Worm (Caenorhabditis elegans) whole organism, L4 larva: ENCODE results near the gene anoh-1.

ENCODE experiments used
- F37D6.2 ChIP-seq: sonication (generic microtip); optimal IDR thresholded peaks from 2 replicates; lab custom pipeline; 2016; ENCODE audit warnings: mild to moderate bottlenecking, missing genetic modification characterization, missing compliant biosample characterization
- F44E2.7 ChIP-seq: fragments of 200-800 bp; sonication (Bioruptor generic); IDR thresholded peaks from 2 replicates; pipeline ENCODE4 v2.1.2; 2022; ENCODE audit warnings: missing genetic modification characterization, missing compliant biosample characterization
- T26A8.4 ChIP-seq: fragments of 200-800 bp; sonication (Bioruptor generic); IDR thresholded peaks from 2 replicates; pipeline ENCODE4 v1.3.6; 2022; ENCODE audit warnings: missing genetic modification characterization, missing compliant biosample characterization
- Y105C5A.15 ChIP-seq: fragments of 200-800 bp; sonication (Bioruptor generic); IDR thresholded peaks from 2 replicates; pipeline ENCODE4 v1.3.6; 2022; ENCODE audit warnings: missing genetic modification characterization, missing compliant biosample characterization
- Y48G9A.11 ChIP-seq: fragments of 200-800 bp; sonication (Bioruptor generic); IDR thresholded peaks from 2 replicates; pipeline ENCODE4 v1.3.6; 2022; ENCODE audit warnings: missing genetic modification reagents, missing genetic modification characterization, missing compliant biosample characterization
- Y5F2A.4 ChIP-seq: fragments of 200-800 bp; sonication (Bioruptor generic); optimal IDR thresholded peaks from 2 replicates; lab custom pipeline; 2018; ENCODE audit warnings: mild to moderate bottlenecking, missing genetic modification characterization, missing compliant biosample characterization
- ZK546.5 ChIP-seq, 2 experiments: sonication (generic microtip); optimal IDR thresholded peaks; 2 replicates each; lab custom pipeline; 2017; ENCODE audit warnings: missing biosample characterization in 2 of 2, missing genetic modification characterization in 2 of 2
- aha-1 ChIP-seq: fragments of 150-350 bp; peaks from one replicate; lab custom pipeline; 2014; ENCODE audit warnings: missing biosample characterization, missing genetic modification characterization
- ceh-20 ChIP-seq: fragments of 200-800 bp; sonication (Bioruptor generic); IDR thresholded peaks from 2 replicates; pipeline ENCODE4 v1.3.6; 2022; ENCODE audit warnings: missing genetic modification reagents, missing genetic modification characterization, missing compliant biosample characterization
- ceh-44 ChIP-seq: fragments of 200-800 bp; sonication (Bioruptor generic); IDR thresholded peaks from 2 replicates; pipeline ENCODE4 v1.3.6; 2022; ENCODE audit warnings: missing genetic modification reagents, missing genetic modification characterization, missing compliant biosample characterization
- daf-12 ChIP-seq: fragments of 150-350 bp; optimal IDR thresholded peaks from 2 replicates; lab custom pipeline; 2014; ENCODE audit warnings: missing biosample characterization, missing genetic modification reagents, missing genetic modification characterization
- daf-8 ChIP-seq: fragments of 200-800 bp; sonication (Bioruptor generic); IDR thresholded peaks from 2 replicates; pipeline ENCODE4 v1.3.6; 2022; ENCODE audit warnings: missing genetic modification characterization, missing compliant biosample characterization
- dmd-6 ChIP-seq: fragments of 200-800 bp; sonication (Bioruptor generic); IDR thresholded peaks from 2 replicates; pipeline ENCODE4 v1.3.6; 2022; ENCODE audit warnings: missing genetic modification reagents, missing genetic modification characterization, missing compliant biosample characterization
- dmd-9 ChIP-seq: fragments of 200-800 bp; sonication (Bioruptor generic); IDR thresholded peaks from 2 replicates; pipeline ENCODE4 v1.3.6; 2022; ENCODE audit warnings: missing genetic modification reagents, missing genetic modification characterization, missing compliant biosample characterization
- dpl-1 ChIP-seq: fragments of 150-350 bp; optimal IDR thresholded peaks from 2 replicates; lab custom pipeline; 2014; ENCODE audit warnings: missing biosample characterization, missing genetic modification reagents, missing genetic modification characterization
- egl-43 ChIP-seq: fragments of 200-800 bp; sonication (Bioruptor generic); IDR thresholded peaks from 2 replicates; pipeline ENCODE4 v1.3.6; 2022; ENCODE audit warnings: missing genetic modification reagents, missing genetic modification characterization, missing compliant biosample characterization
- fkh-10 ChIP-seq: fragments of 150-350 bp; optimal IDR thresholded peaks from 2 replicates; lab custom pipeline; 2014; ENCODE audit warnings: missing biosample characterization, missing genetic modification reagents, missing genetic modification characterization
- fos-1 ChIP-seq: fragments of 150-350 bp; optimal IDR thresholded peaks from 2 replicates; lab custom pipeline; 2014; ENCODE audit warnings: missing biosample characterization, missing genetic modification characterization
- hlh-11 ChIP-seq: fragments of 200-800 bp; sonication (Bioruptor generic); optimal IDR thresholded peaks from 2 replicates; lab custom pipeline; 2018; ENCODE audit warnings: mild to moderate bottlenecking, missing genetic modification characterization, missing compliant biosample characterization
- hlh-30 ChIP-seq: sonication (generic microtip); optimal IDR thresholded peaks from 2 replicates; lab custom pipeline; 2017; ENCODE audit warnings: antibody characterized with exemption, mild to moderate bottlenecking, missing genetic modification characterization, missing compliant biosample characterization; ENCODE audit not compliant: insufficient read depth
- jun-1 ChIP-seq: fragments of 150-350 bp; optimal IDR thresholded peaks from 2 replicates; lab custom pipeline; 2014; ENCODE audit warnings: missing biosample characterization, missing genetic modification reagents, missing genetic modification characterization
- lin-13 ChIP-seq: fragments of 150-350 bp; optimal IDR thresholded peaks from 2 replicates; lab custom pipeline; 2014; ENCODE audit warnings: missing biosample characterization, missing genetic modification reagents, missing genetic modification characterization
- mdt-29 ChIP-seq: fragments of 200-800 bp; sonication (Bioruptor generic); IDR thresholded peaks from 2 replicates; pipeline ENCODE4 v1.3.6; 2022; ENCODE audit warnings: missing genetic modification reagents, missing genetic modification characterization, missing compliant biosample characterization
- mes-2 ChIP-seq: sonication (generic microtip); optimal IDR thresholded peaks from 2 replicates; lab custom pipeline; 2016; ENCODE audit warnings: missing genotype, mild to moderate bottlenecking, missing genetic modification characterization, missing compliant biosample characterization; ENCODE audit not compliant: poor library complexity, severe bottlenecking
- mxl-2 ChIP-seq: fragments of 200-800 bp; sonication (Bioruptor generic); conservative IDR thresholded peaks from 2 replicates; pipeline ENCODE4 v1.3.6; 2022; ENCODE audit warnings: missing genetic modification reagents, missing genetic modification characterization, missing compliant biosample characterization
- nhr-10 ChIP-seq: fragments of 150-350 bp; optimal IDR thresholded peaks from 2 replicates; lab custom pipeline; 2014; ENCODE audit warnings: missing biosample characterization, missing genetic modification characterization
- nhr-25 ChIP-seq: sonication (generic microtip); optimal IDR thresholded peaks from 2 replicates; lab custom pipeline; 2017; ENCODE audit warnings: missing genetic modification characterization, mild to moderate bottlenecking, missing compliant biosample characterization, antibody characterized with exemption, moderate library complexity, borderline replicate concordance; ENCODE audit not compliant: insufficient read depth
- nhr-42 ChIP-seq: fragments of 200-800 bp; sonication (Bioruptor generic); IDR thresholded peaks from 2 replicates; pipeline ENCODE4 v1.3.6; 2022; ENCODE audit warnings: missing genetic modification characterization, missing compliant biosample characterization
- nhr-6 ChIP-seq: fragments of 150-350 bp; optimal IDR thresholded peaks from 2 replicates; lab custom pipeline; 2014; ENCODE audit warnings: missing biosample characterization, missing genetic modification characterization
- rbr-2 ChIP-seq: sonication (generic microtip); optimal IDR thresholded peaks from 2 replicates; lab custom pipeline; 2016; ENCODE audit warnings: missing genotype, missing genetic modification characterization, missing compliant biosample characterization
- saeg-2 ChIP-seq: fragments of 200-800 bp; sonication (Bioruptor generic); IDR thresholded peaks from 2 replicates; pipeline ENCODE4 v1.3.6; 2022; ENCODE audit warnings: missing genetic modification reagents, missing genetic modification characterization, missing compliant biosample characterization
- spr-3 ChIP-seq: fragments of 200-800 bp; sonication (Bioruptor generic); optimal IDR thresholded peaks from 2 replicates; lab custom pipeline; 2018; ENCODE audit warnings: mild to moderate bottlenecking, missing genetic modification characterization, missing compliant biosample characterization
- tra-1 ChIP-seq: fragments of 200-800 bp; sonication (Bioruptor generic); IDR thresholded peaks from 2 replicates; pipeline ENCODE4 v1.3.6; 2022; ENCODE audit warnings: missing genetic modification reagents, missing genetic modification characterization, missing compliant biosample characterization
- unc-130 ChIP-seq: sonication (generic microtip); optimal IDR thresholded peaks from 2 replicates; lab custom pipeline; 2016; ENCODE audit warnings: missing genetic modification reagents, missing genetic modification characterization, missing compliant biosample characterization
- unc-62 ChIP-seq, 3 experiments: fragments of 150-350 bp in 1 of 3; sonication (generic microtip); optimal IDR thresholded peaks in 2 of 3; peaks in 1 of 3; 1 replicate in 1 of 3; 2 replicates in 2 of 3; lab custom pipeline; 2014 to 2017; ENCODE audit warnings: missing biosample characterization in 3 of 3, missing genetic modification characterization in 3 of 3, missing genetic modification reagents in 3 of 3, missing genotype in 1 of 3

Gene anoh-1

ce11 chrIII:13275784-13276183 is 29.4 kb downstream of the anoh-1 start (continued):
- TF ChIP-seq dmd-6 (GFP tag; lab: Robert Waterston, UW) = peak; percentile 36; the same call in 1 of the 2 replicates
- TF ChIP-seq nhr-10 (tag; lab: Kevin White, UChicago) = no peak
- TF ChIP-seq jun-1 (tag; lab: Kevin White, UChicago) = no peak
- TF ChIP-seq ceh-20 (GFP tag; lab: Robert Waterston, UW) = peak; percentile 58; the same call in 1 of the 2 replicates
- no peak for TF ChIP-seq fos-1 (tag; lab: Kevin White, UChicago)
- TF ChIP-seq unc-130 (GFP tag; lab: Kevin White, UChicago) = no peak
- TF ChIP-seq Y48G9A.11 (GFP tag; lab: Robert Waterston, UW) = no peak
- TF ChIP-seq ceh-44 (GFP tag; lab: Robert Waterston, UW) = no peak
- TF ChIP-seq daf-8 (GFP tag; lab: Robert Waterston, UW) = no peak
- no peak for TF ChIP-seq nhr-25 (tag; lab: Kevin White, UChicago)
- TF ChIP-seq saeg-2 (GFP tag; lab: Robert Waterston, UW) = no peak
- no peak for TF ChIP-seq dmd-9 (GFP tag; lab: Robert Waterston, UW)
- no peak for TF ChIP-seq Y105C5A.15
- peak; percentile 85; the same call in 1 of the 2 replicates for TF ChIP-seq egl-43 (GFP tag; lab: Robert Waterston, UW)
- no peak for TF ChIP-seq mdt-29 (GFP tag; lab: Robert Waterston, UW)
- TF ChIP-seq hlh-11 (tag; lab: Kevin White, UChicago) = peak; percentile 81
- no peak for TF ChIP-seq tra-1
- TF ChIP-seq hlh-30 = peak; percentile 85
- peak in 1 of 2 experiments; percentile 99 for TF ChIP-seq unc-62 (GFP tag; optimal IDR thresholded peaks at IDR 0.05 in 1 of 2; lab: Kevin White, UChicago)
- no peak for TF ChIP-seq unc-62 (tag; optimal IDR thresholded peaks at IDR 0.05; lab: Kevin White, UChicago)
- TF ChIP-seq dpl-1 = peak; percentile 48
- no peak for TF ChIP-seq daf-12

DNA sequence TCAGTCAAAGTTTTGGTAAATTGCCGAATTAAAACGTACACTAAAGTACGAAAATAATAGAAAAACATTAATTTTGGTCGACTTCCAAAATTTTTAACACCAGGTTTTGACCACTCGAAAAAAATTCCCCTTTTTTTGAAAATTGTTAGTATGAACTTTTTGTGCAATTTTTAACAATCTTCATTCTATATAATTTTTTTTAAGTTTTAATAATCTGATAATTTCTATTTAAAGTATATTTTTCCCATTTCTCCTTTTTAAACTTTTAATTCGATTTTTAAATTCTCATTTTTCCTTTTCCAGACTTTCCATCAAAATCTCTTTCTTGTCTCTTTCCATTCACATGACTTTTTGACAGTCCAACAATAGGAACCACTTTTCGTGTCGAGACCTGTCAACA is 30.6 kb downstream of the anoh-1 start, which contains the start of gene unc-64:
TSS of gene unc-64 (plus strand) at position 301 of the 400 bp plus-strand sequence.
- TF ChIP-seq nhr-25 (tag; lab: Kevin White, UChicago) (no peak), rbr-2 (tag; lab: Kevin White, UChicago) (no peak), mxl-2 (GFP tag; lab: Robert Waterston, UW) (no peak), Y5F2A.4 (GFP tag; lab: Kevin White, UChicago) (no peak), T26A8.4 (GFP tag; lab: Robert Waterston, UW) (no peak), nhr-6 (no peak), hlh-30 (no peak), nhr-42 (GFP tag; lab: Robert Waterston, UW) (no peak), F37D6.2 (tag; lab: Kevin White, UChicago) (no peak), unc-62 (GFP tag; optimal IDR thresholded peaks at IDR 0.05 in 1 of 2; lab: Kevin White, UChicago) (no peak), unc-62 (tag; optimal IDR thresholded peaks at IDR 0.05; lab: Kevin White, UChicago) (no peak), F44E2.7 (GFP tag; lab: Robert Waterston, UW) (no peak), mes-2 (tag; lab: Kevin White, UChicago) (no peak), lin-13 (GFP tag; lab: Kevin White, UChicago) (no peak)
- TF ChIP-seq, all 104 proteins: peak for 0

ce11 chrIII:13277881-13278500 is 31.6 kb downstream of the anoh-1 start:
- TF ChIP-seq unc-62 (GFP tag; optimal IDR thresholded peaks at IDR 0.05 in 1 of 2; lab: Kevin White, UChicago) = peak in 1 of 2 experiments; percentile 73
- no peak for TF ChIP-seq unc-62 (tag; optimal IDR thresholded peaks at IDR 0.05; lab: Kevin White, UChicago)
- peak; percentile 26 for TF ChIP-seq fkh-10
- no peak for TF ChIP-seq ZK546.5 (tag; optimal IDR thresholded peaks at IDR 0.05; lab: Kevin White, UChicago)
- TF ChIP-seq aha-1 = peak; percentile 19
- TF ChIP-seq Y48G9A.11 (GFP tag; lab: Robert Waterston, UW) = no peak
- no peak for TF ChIP-seq spr-3 (GFP tag; lab: Kevin White, UChicago)
